Worm (Caenorhabditis elegans) whole organism, L1 larva: ENCODE results near the gene skr-18.
"Not testable (repeated sequence)": the region's sequence is repeated elsewhere in the genome, so short reads cannot be mapped to it uniquely, and the experiment has no call there.

Experiments
- C16A3.4 ChIP-seq: fragments of 150-350 bp; optimal IDR thresholded peaks from 2 replicates; lab custom pipeline; 2014; ENCODE audit warnings: missing biosample characterization, missing genetic modification characterization
- F16B12.6 ChIP-seq: fragments of 150-350 bp; optimal IDR thresholded peaks from 2 replicates; lab custom pipeline; 2014; ENCODE audit warnings: missing biosample characterization, missing genetic modification characterization
- ama-1 ChIP-seq: fragments of 150-350 bp; optimal IDR thresholded peaks from 2 replicates; lab custom pipeline; 2014
- blmp-1 ChIP-seq: fragments of 150-350 bp; optimal IDR thresholded peaks from 2 replicates; lab custom pipeline; 2014; ENCODE audit warnings: missing biosample characterization, missing genetic modification characterization
- ceh-63 ChIP-seq: fragments of 200-800 bp; sonication (Bioruptor generic); optimal IDR thresholded peaks from 2 replicates; lab custom pipeline; 2018; ENCODE audit warnings: mild to moderate bottlenecking, missing genetic modification characterization, missing compliant biosample characterization
- dpl-1 ChIP-seq, 3 experiments: fragments of 150-350 bp in 2 of 3; sonication (generic microtip) in 1 of 3; optimal IDR thresholded peaks; 2 replicates each; lab custom pipeline; 2014 to 2017; ENCODE audit warnings: missing biosample characterization in 3 of 3, missing genetic modification characterization in 3 of 3, missing genetic modification reagents in 3 of 3
- efl-1 ChIP-seq, 4 experiments: fragments of 150-350 bp; optimal IDR thresholded peaks in 3 of 4; peaks in 1 of 4; 1 replicate in 1 of 4; 2 replicates in 3 of 4; lab custom pipeline; 2014; ENCODE audit warnings: missing biosample characterization in 2 of 4, missing genetic modification characterization in 2 of 4, missing genetic modification reagents in 2 of 4
- egl-27 ChIP-seq, 2 experiments: fragments of 150-350 bp in 1 of 2; sonication (generic microtip); optimal IDR thresholded peaks; 3 replicates each; lab custom pipeline; 2017 to 2018; ENCODE audit warnings: missing biosample characterization in 2 of 2, missing genetic modification characterization in 2 of 2, missing genetic modification reagents in 2 of 2
- elt-3 ChIP-seq, 6 experiments: fragments of 150-350 bp in 1 of 6; sonication (generic microtip); optimal IDR thresholded peaks; 2 replicates each; lab custom pipeline; 2017 to 2018; ENCODE audit warnings: missing biosample characterization in 6 of 6, missing genetic modification characterization in 6 of 6, inconsistent platforms in 1 of 6
- ets-5 ChIP-seq: fragments of 200-800 bp; sonication (Bioruptor generic); IDR thresholded peaks from 2 replicates; pipeline ENCODE4 v1.3.6; 2022; ENCODE audit warnings: missing genetic modification characterization, missing compliant biosample characterization
- fkh-8 ChIP-seq: sonication (generic microtip); optimal IDR thresholded peaks from 2 replicates; lab custom pipeline; 2016; ENCODE audit warnings: mild to moderate bottlenecking, missing genetic modification characterization, missing compliant biosample characterization
- irx-1 ChIP-seq: sonication (generic microtip); optimal IDR thresholded peaks from 2 replicates; lab custom pipeline; 2016; ENCODE audit warnings: missing genetic modification characterization, missing compliant biosample characterization
- isw-1 ChIP-seq: fragments of 200-800 bp; sonication (Bioruptor generic); IDR thresholded peaks from 2 replicates; pipeline ENCODE4 v1.3.6; 2022; ENCODE audit warnings: missing genetic modification characterization, missing compliant biosample characterization
- lin-14 ChIP-seq: fragments of 200-800 bp; sonication (Bioruptor generic); optimal IDR thresholded peaks from 2 replicates; lab custom pipeline; 2018; ENCODE audit warnings: mild to moderate bottlenecking, missing genetic modification characterization, moderate library complexity, missing compliant biosample characterization
- lin-35 ChIP-seq, 2 experiments: fragments of 150-350 bp; optimal IDR thresholded peaks; 2 replicates each; lab custom pipeline; 2014; ENCODE audit warnings: missing biosample characterization in 2 of 2, missing genetic modification characterization in 2 of 2, missing genetic modification reagents in 2 of 2
- lir-3 ChIP-seq: sonication (generic microtip); optimal IDR thresholded peaks from 2 replicates; lab custom pipeline; 2016; ENCODE audit warnings: mild to moderate bottlenecking, missing genetic modification characterization, moderate library complexity, missing compliant biosample characterization; ENCODE audit not compliant: poor library complexity
- lsy-2 ChIP-seq, 2 experiments: fragments of 150-350 bp; optimal IDR thresholded peaks; 2 replicates each; lab custom pipeline; 2014; ENCODE audit warnings: missing biosample characterization in 2 of 2, missing genetic modification characterization in 2 of 2
- mab-9 ChIP-seq: fragments of 200-800 bp; sonication (Bioruptor generic); IDR thresholded peaks from 2 replicates; pipeline ENCODE4 v1.3.6; 2022; ENCODE audit warnings: missing genetic modification reagents, missing genetic modification characterization, missing compliant biosample characterization
- mdl-1 ChIP-seq, 2 experiments: fragments of 150-350 bp; optimal IDR thresholded peaks; 2 replicates each; lab custom pipeline; 2014 to 2017; ENCODE audit warnings: missing biosample characterization in 2 of 2, missing genetic modification characterization in 2 of 2, inconsistent platforms in 1 of 2
- mep-1 ChIP-seq: fragments of 150-350 bp; optimal IDR thresholded peaks from 2 replicates; lab custom pipeline; 2014; ENCODE audit warnings: missing biosample characterization, missing genetic modification characterization
- nhr-12 ChIP-seq: sonication (generic microtip); optimal IDR thresholded peaks from 2 replicates; lab custom pipeline; 2017; ENCODE audit warnings: missing biosample characterization, missing genetic modification characterization
- nhr-19 ChIP-seq: fragments of 200-800 bp; sonication (Bioruptor generic); conservative IDR thresholded peaks from 2 replicates; pipeline ENCODE4 v1.3.6; 2022; ENCODE audit warnings: missing genetic modification characterization, missing compliant biosample characterization
- nhr-20 ChIP-seq: sonication (generic microtip); optimal IDR thresholded peaks from 2 replicates; lab custom pipeline; 2016; ENCODE audit warnings: mild to moderate bottlenecking, missing genetic modification characterization, missing compliant biosample characterization
- nhr-237 ChIP-seq: fragments of 150-350 bp; optimal IDR thresholded peaks from 2 replicates; lab custom pipeline; 2014; ENCODE audit warnings: missing biosample characterization, missing genetic modification characterization
- nhr-28 ChIP-seq: fragments of 150-350 bp; optimal IDR thresholded peaks from 2 replicates; lab custom pipeline; 2014; ENCODE audit warnings: missing biosample characterization, missing genetic modification characterization
- nhr-71 ChIP-seq: sonication (generic microtip); optimal IDR thresholded peaks from 2 replicates; lab custom pipeline; 2016; ENCODE audit warnings: mild to moderate bottlenecking, missing genetic modification characterization, moderate library complexity, missing compliant biosample characterization
- nhr-77 ChIP-seq: fragments of 150-350 bp; optimal IDR thresholded peaks from 2 replicates; lab custom pipeline; 2014; ENCODE audit warnings: missing biosample characterization, missing genetic modification characterization
- nhr-85 ChIP-seq: sonication (generic microtip); peaks from one replicate; lab custom pipeline; 2016; ENCODE audit warnings: missing genetic modification characterization, inconsistent platforms, missing compliant biosample characterization
- nhr-90 ChIP-seq: sonication (generic microtip); optimal IDR thresholded peaks from 2 replicates; lab custom pipeline; 2016; ENCODE audit warnings: mild to moderate bottlenecking, missing genetic modification characterization, missing compliant biosample characterization; ENCODE audit not compliant: poor library complexity
- pag-3 ChIP-seq: sonication (generic microtip); optimal IDR thresholded peaks from 2 replicates; lab custom pipeline; 2017; ENCODE audit warnings: missing genetic modification characterization, mild to moderate bottlenecking, missing compliant biosample characterization, antibody characterized with exemption, borderline replicate concordance; ENCODE audit not compliant: insufficient read depth
- snu-23 ChIP-seq: sonication (generic microtip); optimal IDR thresholded peaks from 2 replicates; lab custom pipeline; 2016; ENCODE audit warnings: missing genetic modification characterization, missing compliant biosample characterization
- tbx-2 ChIP-seq: sonication (generic microtip); optimal IDR thresholded peaks from 2 replicates; lab custom pipeline; 2016; ENCODE audit warnings: missing genetic modification characterization, missing compliant biosample characterization
- unc-30 ChIP-seq: sonication (generic microtip); optimal IDR thresholded peaks from 2 replicates; lab custom pipeline; 2017; ENCODE audit warnings: missing biosample characterization, missing genetic modification characterization
- unc-62 ChIP-seq: fragments of 150-350 bp; optimal IDR thresholded peaks from 2 replicates; lab custom pipeline; 2014; ENCODE audit warnings: missing biosample characterization, missing genetic modification reagents, missing genetic modification characterization
- xbp-1 ChIP-seq: sonication (generic microtip); optimal IDR thresholded peaks from 2 replicates; lab custom pipeline; 2016; ENCODE audit warnings: missing genetic modification characterization, missing compliant biosample characterization
- zag-1 ChIP-seq: fragments of 150-350 bp; optimal IDR thresholded peaks from 2 replicates; lab custom pipeline; 2014; ENCODE audit warnings: missing biosample characterization, missing genetic modification characterization
- ztf-11 ChIP-seq, 2 experiments: sonication (generic microtip); optimal IDR thresholded peaks; 2 replicates each; lab custom pipeline; 2016 to 2017; ENCODE audit warnings: missing genetic modification characterization in 2 of 2, missing biosample characterization in 1 of 2, missing compliant biosample characterization in 1 of 2

skr-18 gene

DNA sequence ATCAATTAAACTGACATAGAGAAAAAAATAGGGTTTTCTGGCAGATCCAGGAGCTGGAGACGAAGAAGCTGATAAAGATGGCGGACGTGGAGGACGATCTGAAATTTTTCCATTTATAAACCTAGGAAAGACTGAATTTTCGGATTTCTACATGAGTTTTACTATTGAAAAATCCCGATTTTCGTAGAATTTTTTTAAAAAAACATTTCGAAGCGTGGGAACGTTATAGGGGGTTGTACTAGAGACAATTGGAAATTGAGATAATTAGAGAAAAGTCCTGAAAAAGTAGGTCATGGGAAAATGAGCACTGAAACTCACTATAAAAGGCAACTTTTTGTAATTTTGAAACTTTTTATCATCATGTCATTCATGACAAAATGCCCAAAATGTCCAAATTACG, 24.2 kb downstream of the skr-18 start, which contains the start of gene F56B3.9:
F56B3.9 (plus strand) TSS at position 301 of the 400 bp plus-strand sequence.
- TF ChIP-seq nhr-28 (tag; lab: Kevin White, UChicago); tbx-2 (tag; lab: Kevin White, UChicago); ztf-11 (tag; optimal IDR thresholded peaks at IDR 0.05; lab: Kevin White, UChicago): not testable (repeated sequence)

- TF ChIP-seq efl-1 (optimal IDR thresholded peaks at IDR 0.05; lab: Kevin White, UChicago) (peak in 1 of 2 experiments; percentile 57), efl-1 (GFP tag; optimal IDR thresholded peaks at IDR 0.05 in 1 of 2; lab: Kevin White, UChicago) (peak; percentile 67 to 95), isw-1 (GFP tag; lab: Robert Waterston, UW) (peak; percentile 15; the same call in 1 of the 2 replicates), lin-35 (GFP tag; optimal IDR thresholded peaks at IDR 0.05; lab: Kevin White, UChicago) (peak; percentile 32 to 44), nhr-85 (tag; lab: Kevin White, UChicago) (peak; percentile 17), dpl-1 (GFP tag; optimal IDR thresholded peaks at IDR 0.05; lab: Kevin White, UChicago) (peak; percentile 27 to 59 (median 54))
Measured at ce11 chrIV:769931-770544, 25.2 kb downstream of the skr-18 start.

ce11 chrIV:768312-768711, 26.9 kb downstream of the skr-18 start, which contains the start of gene F56B3.2:
TSS of gene F56B3.2 (minus strand) at chrIV:768584.
- no peak for TF ChIP-seq mab-9 (GFP tag; lab: Robert Waterston, UW)
- peak; percentile 100 for TF ChIP-seq blmp-1

ce11 chrIV:763377-764063, 31.7 kb downstream of the skr-18 start, which contains the start of gene col-103:
TSS of gene col-103 (minus strand) at chrIV:763678.
- peak; percentile 20 for TF ChIP-seq C16A3.4 (tag; lab: Kevin White, UChicago)
- TF ChIP-seq nhr-90 (tag; lab: Kevin White, UChicago) = peak; percentile 32
- TF ChIP-seq elt-3 (tag; optimal IDR thresholded peaks at IDR 0.05; lab: Kevin White, UChicago) = peak in 3 of 6 experiments; percentile 21 to 43 (median 24)
- TF ChIP-seq ceh-63 (GFP tag; lab: Kevin White, UChicago) = no peak
- TF ChIP-seq nhr-19 = no peak
- TF ChIP-seq pag-3 (tag; lab: Kevin White, UChicago) = peak; percentile 67
- TF ChIP-seq ets-5 (GFP tag; lab: Robert Waterston, UW) = 0 out of 2 replicates have a peak, but pooled peaks have one; percentile 27
- TF ChIP-seq nhr-12 (tag; lab: Kevin White, UChicago) = no peak
- peak in 1 of 2 experiments; percentile 1 for TF ChIP-seq mdl-1 (tag; optimal IDR thresholded peaks at IDR 0.05; lab: Kevin White, UChicago)
- no peak for TF ChIP-seq fkh-8
- peak; percentile 97 for TF ChIP-seq nhr-85 (tag; lab: Kevin White, UChicago)
- TF ChIP-seq xbp-1 (tag; lab: Kevin White, UChicago) = no peak
- no peak for TF ChIP-seq lir-3
- peak; percentile 18 to 61 for TF ChIP-seq lin-35 (GFP tag; optimal IDR thresholded peaks at IDR 0.05; lab: Kevin White, UChicago)
- TF ChIP-seq nhr-237 = no peak
- TF ChIP-seq efl-1 (optimal IDR thresholded peaks at IDR 0.05; lab: Kevin White, UChicago) = peak; percentile 17 to 37
- peak; percentile 7 to 90 for TF ChIP-seq efl-1 (GFP tag; optimal IDR thresholded peaks at IDR 0.05 in 1 of 2; lab: Kevin White, UChicago)
- TF ChIP-seq nhr-71 (tag; lab: Kevin White, UChicago) = peak; percentile 60
- TF ChIP-seq zag-1 = no peak
- no peak for TF ChIP-seq unc-30 (tag; lab: Kevin White, UChicago)
- peak in 1 of 2 experiments; percentile 71 for TF ChIP-seq lsy-2 (tag; optimal IDR thresholded peaks at IDR 0.05; lab: Kevin White, UChicago)
- no peak for TF ChIP-seq irx-1
- no peak for TF ChIP-seq unc-62 (GFP tag; lab: Kevin White, UChicago)
- peak; percentile 89 for TF ChIP-seq lin-14 (GFP tag; lab: Kevin White, UChicago)
- peak; percentile 24 to 47 (median 25) for TF ChIP-seq dpl-1 (GFP tag; optimal IDR thresholded peaks at IDR 0.05; lab: Kevin White, UChicago)
- TF ChIP-seq nhr-77 = peak; percentile 19
- peak; percentile 81 for TF ChIP-seq ama-1 (lab: Kevin White, UChicago)
- peak; percentile 77 for TF ChIP-seq snu-23 (GFP tag; lab: Kevin White, UChicago)
- TF ChIP-seq blmp-1 = peak; percentile 84
- no peak for TF ChIP-seq F16B12.6 (tag; lab: Kevin White, UChicago)
- TF ChIP-seq mep-1 = peak; percentile 56
- TF ChIP-seq mab-9 (GFP tag; lab: Robert Waterston, UW) = no peak
- TF ChIP-seq nhr-20 (tag; lab: Kevin White, UChicago) = peak; percentile 58
- no peak for TF ChIP-seq egl-27 (tag; optimal IDR thresholded peaks at IDR 0.05; lab: Kevin White, UChicago)
